Fruit fly (Drosophila melanogaster) whole organism, prepupa: ENCODE results near the gene CG32647.
A peak's percentile ranks its signal among the peaks of the same experiment; 100 is the strongest.

ENCODE experiments used
- CG10631 ChIP-seq: fragments of 200-800 bp; sonication (Bioruptor generic); optimal IDR thresholded peaks from 2 replicates; lab custom pipeline; 2016; ENCODE audit warnings: missing biosample characterization, missing genetic modification characterization
- CG11762 ChIP-seq: fragments of 200-800 bp; sonication (Bioruptor generic); optimal IDR thresholded peaks from 3 replicates; lab custom pipeline; 2016; ENCODE audit warnings: missing biosample characterization, missing genetic modification characterization; ENCODE audit not compliant: insufficient read depth
- CG1621 ChIP-seq: fragments of 200-800 bp; sonication (Bioruptor generic); optimal IDR thresholded peaks from 3 replicates; lab custom pipeline; 2018; ENCODE audit warnings: missing biosample characterization, mild to moderate bottlenecking, missing genetic modification characterization
- CG7368 ChIP-seq: fragments of 200-800 bp; sonication (Bioruptor generic); optimal IDR thresholded peaks from 3 replicates; lab custom pipeline; 2016; ENCODE audit warnings: missing biosample characterization, missing genetic modification characterization
- Gug ChIP-seq: fragments of 200-800 bp; sonication (Bioruptor generic); IDR thresholded peaks from 2 replicates; pipeline ENCODE4 v1.3.6; 2022; ENCODE audit warnings: missing biosample characterization, missing genetic modification characterization
- Hr39 ChIP-seq: fragments of 200-800 bp; sonication (Bioruptor generic); optimal IDR thresholded peaks from 2 replicates; lab custom pipeline; 2016; ENCODE audit warnings: missing biosample characterization, missing genetic modification characterization
- Smox ChIP-seq: fragments of 200-800 bp; sonication (Bioruptor generic); optimal IDR thresholded peaks from 3 replicates; lab custom pipeline; 2016; ENCODE audit warnings: missing biosample characterization, missing genetic modification characterization
- Sox102F ChIP-seq: fragments of 200-800 bp; sonication (Bioruptor generic); optimal IDR thresholded peaks from 2 replicates; lab custom pipeline; 2016; ENCODE audit warnings: missing biosample characterization, mild to moderate bottlenecking, missing genetic modification characterization
- Sox15 ChIP-seq: fragments of 200-800 bp; sonication (Bioruptor generic); optimal IDR thresholded peaks from 3 replicates; lab custom pipeline; 2016; ENCODE audit warnings: missing biosample characterization, missing genetic modification characterization
- fd59A ChIP-seq: fragments of 200-800 bp; sonication (Bioruptor generic); optimal IDR thresholded peaks from 2 replicates; lab custom pipeline; 2017; ENCODE audit warnings: missing biosample characterization, mild to moderate bottlenecking, missing genetic modification characterization, missing genetic modification reagents
- net ChIP-seq: fragments of 200-800 bp; sonication (Bioruptor generic); optimal IDR thresholded peaks from 3 replicates; lab custom pipeline; 2016; ENCODE audit warnings: missing biosample characterization, missing genetic modification characterization
- pdm3 ChIP-seq: fragments of 200-800 bp; sonication (Bioruptor generic); optimal IDR thresholded peaks from 3 replicates; lab custom pipeline; 2016; ENCODE audit warnings: missing biosample characterization, missing genetic modification characterization
- ss ChIP-seq, 2 experiments: fragments of 200-800 bp; sonication (Bioruptor generic); optimal IDR thresholded peaks; 2 replicates in 1 of 2; 3 replicates in 1 of 2; lab custom pipeline; 2017 to 2018; ENCODE audit warnings: mild to moderate bottlenecking in 2 of 2, missing biosample characterization in 2 of 2, missing genetic modification characterization in 2 of 2, moderate library complexity in 1 of 2
- vri ChIP-seq: fragments of 200-800 bp; sonication (Bioruptor generic); optimal IDR thresholded peaks from 3 replicates; lab custom pipeline; 2016; ENCODE audit warnings: missing biosample characterization, mild to moderate bottlenecking, missing genetic modification characterization

DNA sequence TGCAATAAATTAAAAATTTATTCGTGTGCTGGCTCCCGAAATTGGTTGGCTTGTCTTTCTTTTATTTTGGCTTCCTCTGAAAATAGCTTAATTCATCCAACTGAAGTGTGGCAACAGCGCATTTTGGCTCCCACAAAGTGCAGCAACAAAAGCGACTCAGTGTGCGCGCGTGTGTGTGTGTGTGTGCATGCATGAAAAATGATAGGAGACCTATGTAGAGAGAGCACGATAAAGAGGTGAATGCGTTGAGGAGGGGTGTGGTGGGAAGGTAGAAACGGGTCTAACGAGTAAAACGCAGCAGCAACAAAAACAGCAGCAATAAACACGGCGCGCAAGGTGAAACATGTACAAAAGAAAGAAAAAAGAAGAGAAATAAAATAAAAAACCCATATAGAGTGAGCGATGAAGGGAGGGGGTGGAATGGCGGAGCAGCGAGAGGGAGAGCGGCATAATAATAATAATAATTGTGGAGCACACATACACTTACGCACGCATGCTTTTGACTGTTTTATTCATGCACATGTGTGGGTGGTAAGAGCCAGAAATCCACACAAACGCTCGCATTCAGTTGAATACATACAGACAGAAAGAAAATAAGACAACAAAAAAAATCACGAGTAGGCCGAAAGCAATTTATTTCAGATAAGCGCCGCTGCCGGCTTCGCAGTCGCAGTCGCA lies 47.6 kb downstream of the CG32647 start:
- TF ChIP-seq Smox (peak; percentile 11), vri (peak; percentile 89), Hr39 (GFP tag; lab: Kevin White, UChicago) (peak; percentile 8), ss (GFP tag; optimal IDR thresholded peaks at IDR 0.05; lab: Kevin White, UChicago) (peak; percentile 98), pdm3 (GFP tag; lab: Kevin White, UChicago) (peak; percentile 72), net (GFP tag; lab: Kevin White, UChicago) (peak; percentile 90), Gug (GFP tag; lab: Robert Waterston, UW) (peak; percentile 76), Sox15 (GFP tag; lab: Kevin White, UChicago) (no peak), fd59A (GFP tag; lab: Kevin White, UChicago) (peak; percentile 76), CG11762 (peak; percentile 72), Sox102F (GFP tag; lab: Kevin White, UChicago) (peak; percentile 58), CG1621 (tag; lab: Kevin White, UChicago) (peak; percentile 76), CG10631 (GFP tag; lab: Kevin White, UChicago) (peak; percentile 33), CG7368 (peak; percentile 8)
